Fruit fly (Drosophila melanogaster) whole organism, embryonic: ENCODE measurements around the gene CG34436.
A peak's percentile ranks its signal among the peaks of the same experiment; 100 is the strongest.

Experiments
- BEAF-32 ChIP-seq: fragments of 200-800 bp; sonication (Bioruptor generic); optimal IDR thresholded peaks from 3 replicates; lab custom pipeline; 2017; ENCODE audit warnings: missing biosample characterization, missing genetic modification characterization, mild to moderate bottlenecking, moderate library complexity, missing genetic modification reagents
- CG10147 ChIP-seq: fragments of 200-800 bp; sonication (Bioruptor generic); optimal IDR thresholded peaks from 2 replicates; lab custom pipeline; 2019; ENCODE audit warnings: missing biosample characterization, mild to moderate bottlenecking, missing genetic modification characterization, moderate library complexity
- CG11456 ChIP-seq: fragments of 200-800 bp; sonication (Bioruptor generic); IDR thresholded peaks from 3 replicates; pipeline ENCODE4 v1.3.6; 2022; ENCODE audit warnings: missing biosample characterization, missing genetic modification characterization
- CG13624 ChIP-seq: fragments of 200-800 bp; sonication (Bioruptor generic); optimal IDR thresholded peaks from 2 replicates; lab custom pipeline; 2016; ENCODE audit warnings: missing biosample characterization, missing genetic modification characterization
- CG1603 ChIP-seq: fragments of 200-800 bp; sonication (Bioruptor generic); optimal IDR thresholded peaks from 2 replicates; lab custom pipeline; 2019; ENCODE audit warnings: missing biosample characterization, mild to moderate bottlenecking, missing genetic modification characterization, moderate library complexity
- CG17829 ChIP-seq: fragments of 200-800 bp; optimal IDR thresholded peaks from 2 replicates; lab custom pipeline; 2019; ENCODE audit warnings: missing biosample characterization, mild to moderate bottlenecking, missing genetic modification characterization, moderate library complexity
- CG1792 ChIP-seq: fragments of 200-800 bp; sonication (Bioruptor generic); optimal IDR thresholded peaks from 2 replicates; lab custom pipeline; 2016; ENCODE audit warnings: missing biosample characterization, missing genetic modification characterization
- CG33213 ChIP-seq: fragments of 200-800 bp; sonication (Bioruptor generic); optimal IDR thresholded peaks from 3 replicates; lab custom pipeline; 2016; ENCODE audit warnings: missing biosample characterization, missing genetic modification characterization
- CG6254 ChIP-seq: fragments of 200-800 bp; sonication (Bioruptor generic); optimal IDR thresholded peaks from 3 replicates; lab custom pipeline; 2017; ENCODE audit warnings: mild to moderate bottlenecking, missing biosample characterization, missing genetic modification reagents, missing genetic modification characterization
- CG8281 ChIP-seq: fragments of 200-800 bp; sonication (Bioruptor generic); optimal IDR thresholded peaks from 2 replicates; lab custom pipeline; 2018; ENCODE audit warnings: missing biosample characterization, mild to moderate bottlenecking, missing genetic modification characterization, moderate library complexity
- CG9876 ChIP-seq: fragments of 200-800 bp; sonication (Bioruptor generic); optimal IDR thresholded peaks from 2 replicates; lab custom pipeline; 2016; ENCODE audit warnings: missing biosample characterization, missing genetic modification characterization
- D19B ChIP-seq: fragments of 200-800 bp; sonication (Bioruptor generic); optimal IDR thresholded peaks from 2 replicates; lab custom pipeline; 2017; ENCODE audit warnings: missing biosample characterization, mild to moderate bottlenecking, missing genetic modification characterization
- Ets65A ChIP-seq: fragments of 200-800 bp; sonication (Bioruptor generic); peaks from one replicate; lab custom pipeline; 2016; ENCODE audit warnings: missing biosample characterization, missing genetic modification characterization
- GATAe ChIP-seq: fragments of 200-800 bp; sonication (Bioruptor generic); conservative IDR thresholded peaks from 2 replicates; pipeline ENCODE4 v1.3.6; 2022; ENCODE audit warnings: missing biosample characterization, missing genetic modification characterization
- HLH4C ChIP-seq: fragments of 200-800 bp; sonication (Bioruptor generic); IDR thresholded peaks from 3 replicates; pipeline ENCODE4 v1.3.6; 2022; ENCODE audit warnings: missing biosample characterization, missing genetic modification characterization; ENCODE audit not compliant: partially characterized antibody
- Hr3 ChIP-seq: fragments of 200-800 bp; sonication (Bioruptor generic); optimal IDR thresholded peaks from 3 replicates; lab custom pipeline; 2016; ENCODE audit warnings: missing biosample characterization, missing genetic modification characterization
- Hr78 ChIP-seq, 2 experiments: fragments of 200-800 bp in 1 of 2; fragments of >200 bp in 1 of 2; sonication (Bioruptor generic) in 1 of 2; optimal IDR thresholded peaks; 2 replicates each; lab custom pipeline; 2017 to 2019; ENCODE audit warnings: missing biosample characterization in 2 of 2, missing genetic modification characterization in 2 of 2, mild to moderate bottlenecking in 1 of 2, moderate library complexity in 1 of 2
- Lhr ChIP-seq: fragments of 200-800 bp; sonication (Bioruptor generic); optimal IDR thresholded peaks from 3 replicates; lab custom pipeline; 2017; ENCODE audit warnings: mild to moderate bottlenecking, missing biosample characterization, missing genetic modification reagents, missing genetic modification characterization
- Med ChIP-seq: fragments of 200-800 bp; sonication (Bioruptor generic); peaks from one replicate; lab custom pipeline; 2016; ENCODE audit warnings: missing biosample characterization, missing genetic modification characterization, mild to moderate bottlenecking, inconsistent platforms, moderate library complexity
- Nf-YC ChIP-seq: fragments of 200-800 bp; optimal IDR thresholded peaks from 3 replicates; lab custom pipeline; 2019; ENCODE audit warnings: missing biosample characterization, mild to moderate bottlenecking, missing genetic modification characterization, moderate library complexity
- Opbp ChIP-seq: fragments of 200-800 bp; sonication (Bioruptor generic); IDR thresholded peaks from 3 replicates; pipeline ENCODE4 v1.3.6; 2022; ENCODE audit warnings: missing biosample characterization, missing genetic modification characterization; ENCODE audit not compliant: partially characterized antibody
- PHDP ChIP-seq: fragments of 200-800 bp; sonication (Bioruptor generic); optimal IDR thresholded peaks from 3 replicates; lab custom pipeline; 2018; ENCODE audit warnings: missing biosample characterization, mild to moderate bottlenecking, missing genetic modification characterization, moderate library complexity
- Ptx1 ChIP-seq: fragments of 200-800 bp; sonication (Bioruptor generic); IDR thresholded peaks from 2 replicates; pipeline ENCODE4 v1.3.6; 2022; ENCODE audit warnings: missing biosample characterization, missing genetic modification characterization
- Spps ChIP-seq: fragments of 200-800 bp; sonication (Bioruptor generic); optimal IDR thresholded peaks from 2 replicates; lab custom pipeline; 2018; ENCODE audit warnings: missing biosample characterization, mild to moderate bottlenecking, missing genetic modification characterization
- ash1 ChIP-seq: fragments of 200-800 bp; sonication (Bioruptor generic); optimal IDR thresholded peaks from 2 replicates; lab custom pipeline; 2018; ENCODE audit warnings: missing biosample characterization, mild to moderate bottlenecking, missing genetic modification characterization
- bab2 ChIP-seq: fragments of 200-800 bp; sonication (Bioruptor generic); optimal IDR thresholded peaks from 2 replicates; lab custom pipeline; 2016; ENCODE audit warnings: missing biosample characterization, missing genetic modification characterization
- dysf ChIP-seq: fragments of 200-800 bp; sonication (Bioruptor generic); IDR thresholded peaks from 3 replicates; pipeline ENCODE4 v1.3.6; 2022; ENCODE audit warnings: missing biosample characterization, missing genetic modification characterization
- ewg ChIP-seq: fragments of 200-800 bp; sonication (Bioruptor generic); optimal IDR thresholded peaks from 3 replicates; lab custom pipeline; 2017; ENCODE audit warnings: mild to moderate bottlenecking, missing biosample characterization, missing genetic modification reagents, missing genetic modification characterization
- fd96Cb ChIP-seq: fragments of 200-800 bp; sonication (Bioruptor generic); optimal IDR thresholded peaks from 2 replicates; lab custom pipeline; 2018; ENCODE audit warnings: missing biosample characterization, mild to moderate bottlenecking, missing genetic modification characterization, moderate library complexity
- gcm ChIP-seq: fragments of 200-800 bp; sonication (Bioruptor generic); optimal IDR thresholded peaks from 2 replicates; lab custom pipeline; 2019; ENCODE audit warnings: missing biosample characterization, mild to moderate bottlenecking, missing genetic modification characterization, moderate library complexity
- gem ChIP-seq: fragments of 200-800 bp; sonication (Bioruptor generic); optimal IDR thresholded peaks from 2 replicates; lab custom pipeline; 2019; ENCODE audit warnings: missing biosample characterization, mild to moderate bottlenecking, missing genetic modification characterization, moderate library complexity
- gsb-n ChIP-seq: fragments of 200-800 bp; sonication (Bioruptor generic); optimal IDR thresholded peaks from 3 replicates; lab custom pipeline; 2018; ENCODE audit warnings: missing biosample characterization, mild to moderate bottlenecking, missing genetic modification characterization
- jing ChIP-seq: fragments of 200-800 bp; sonication (Bioruptor generic); optimal IDR thresholded peaks from 2 replicates; lab custom pipeline; 2018; ENCODE audit warnings: missing biosample characterization, mild to moderate bottlenecking, missing genetic modification characterization
- lab ChIP-seq: fragments of 200-800 bp; sonication (Bioruptor generic); optimal IDR thresholded peaks from 3 replicates; lab custom pipeline; 2017; ENCODE audit warnings: missing biosample characterization, missing genetic modification characterization, mild to moderate bottlenecking, moderate library complexity, missing genetic modification reagents
- lilli ChIP-seq: fragments of 200-800 bp; sonication (Bioruptor generic); optimal IDR thresholded peaks from 3 replicates; lab custom pipeline; 2016; ENCODE audit warnings: missing biosample characterization, missing genetic modification characterization
- lola ChIP-seq, 3 experiments: fragments of >200 bp in 2 of 3; fragments of 200-800 bp in 1 of 3; sonication (Bioruptor generic) in 1 of 3; optimal IDR thresholded peaks; 2 replicates each; lab custom pipeline; 2017 to 2019; ENCODE audit warnings: missing biosample characterization in 3 of 3, missing genetic modification characterization in 3 of 3, mild to moderate bottlenecking in 1 of 3, moderate library complexity in 1 of 3
- otp ChIP-seq: fragments of 200-800 bp; sonication (Bioruptor generic); IDR thresholded peaks from 3 replicates; pipeline ENCODE4, ENCODE4 v1.3.6; 2022; ENCODE audit warnings: missing biosample characterization, missing genetic modification characterization
- prd ChIP-seq, 3 experiments: fragments of >200 bp in 2 of 3; fragments of 200-800 bp in 1 of 3; sonication (Bioruptor generic) in 1 of 3; optimal IDR thresholded peaks in 2 of 3; IDR thresholded peaks in 1 of 3; 2 replicates in 2 of 3; 3 replicates in 1 of 3; pipeline versions ENCODE4 v1.3.6 to Lab custom; 2017 to 2022; ENCODE audit warnings: missing biosample characterization in 1 of 3, missing genetic modification characterization in 1 of 3
- ranshi ChIP-seq: fragments of 200-800 bp; sonication (Bioruptor generic); IDR thresholded peaks from 2 replicates; pipeline ENCODE4 v1.3.6; 2022; ENCODE audit warnings: missing biosample characterization, missing genetic modification characterization
- slbo ChIP-seq: fragments of 200-800 bp; sonication (Bioruptor generic); IDR thresholded peaks from 2 replicates; pipeline ENCODE4 v1.3.6; 2022; ENCODE audit warnings: missing biosample characterization, missing genetic modification characterization
- so ChIP-seq: fragments of 200-800 bp; sonication (Bioruptor generic); IDR thresholded peaks from 3 replicates; pipeline ENCODE4 v1.3.6; 2022; ENCODE audit warnings: missing biosample characterization, missing genetic modification characterization
- sr ChIP-seq: fragments of 200-800 bp; sonication (Bioruptor generic); IDR thresholded peaks from 3 replicates; pipeline ENCODE4 v1.3.6; 2022; ENCODE audit warnings: missing biosample characterization, missing genetic modification characterization
- tio ChIP-seq: fragments of 200-800 bp; sonication (Bioruptor generic); optimal IDR thresholded peaks from 2 replicates; lab custom pipeline; 2017; ENCODE audit warnings: missing biosample characterization, missing genetic modification characterization, inconsistent platforms
- ttk ChIP-seq: fragments of 200-800 bp; sonication (Bioruptor generic); IDR thresholded peaks from 2 replicates; pipeline ENCODE4 v2.1.2; 2022; ENCODE audit warnings: missing biosample characterization, missing genetic modification characterization
- z ChIP-seq: fragments of 200-800 bp; sonication (Bioruptor generic); IDR thresholded peaks from 3 replicates; pipeline ENCODE4 v1.3.6; 2022; ENCODE audit warnings: missing biosample characterization, missing genetic modification characterization

Gene CG34436

DNA sequence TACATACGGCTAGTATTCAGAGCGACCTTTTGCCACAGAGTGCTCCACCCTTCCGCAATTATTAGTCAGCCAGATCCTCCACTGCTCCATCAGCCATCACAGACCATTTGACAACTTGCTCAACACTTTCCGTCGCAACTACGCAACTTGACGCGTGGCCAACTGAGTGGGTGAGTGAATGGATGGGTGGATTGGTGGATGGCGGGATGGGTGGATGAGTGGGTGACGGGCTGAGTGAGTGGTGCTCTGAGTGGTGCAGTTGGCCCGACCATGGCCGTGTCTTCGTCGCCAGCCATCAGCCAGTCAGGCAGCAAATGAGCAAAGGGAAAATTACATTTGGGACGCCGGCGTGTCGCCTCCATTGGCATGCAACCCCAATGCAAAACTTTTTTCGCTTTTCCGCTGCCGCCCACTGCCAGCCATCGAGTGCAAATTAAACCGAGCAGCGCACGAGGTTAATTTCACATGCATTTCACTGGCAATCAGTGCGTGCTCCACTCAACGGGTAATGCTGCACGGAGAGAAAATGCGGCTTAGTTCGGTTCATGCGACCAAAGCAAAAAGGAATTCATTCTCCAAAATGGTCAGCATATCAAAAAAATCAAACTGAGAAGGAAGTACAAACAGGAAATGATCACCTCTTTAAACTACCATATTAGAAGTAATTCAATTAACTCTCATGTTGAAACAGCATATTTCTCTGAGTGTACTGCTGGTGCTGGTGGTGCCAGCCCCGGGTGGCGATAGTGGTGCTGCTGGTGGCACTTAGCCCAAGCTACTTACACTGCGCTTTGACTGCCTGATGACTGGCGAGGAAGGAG, 25.8 kb downstream of the CG34436 start:
- TF ChIP-seq CG11456 (GFP tag; lab: Robert Waterston, UW): 0 out of 3 replicates have a peak, but pooled peaks have one; percentile 27
- no peak for TF ChIP-seq Hr78 (GFP tag; optimal IDR thresholded peaks at IDR 0.05; lab: Kevin White, UChicago)
- no peak for TF ChIP-seq CG1792
- TF ChIP-seq gem: peak; percentile 1
- TF ChIP-seq CG1603: peak; percentile 42
- TF ChIP-seq prd (optimal IDR thresholded peaks at IDR 0.05; lab: Kevin White, UChicago): no peak
- TF ChIP-seq prd (GFP tag; IDR thresholded peaks at IDR 0.05; lab: Robert Waterston, UW): 0 out of 3 replicates have a peak, but pooled peaks have one; percentile 19
- TF ChIP-seq gsb-n: no peak
- peak; percentile 58; the same call in 1 of the 3 replicates for TF ChIP-seq z (GFP tag; lab: Robert Waterston, UW)
- 0 out of 3 replicates have a peak, but pooled peaks have one; percentile 51 for TF ChIP-seq sr (GFP tag; lab: Robert Waterston, UW)
- peak; percentile 93 for TF ChIP-seq Ets65A (GFP tag; lab: Kevin White, UChicago)
- no peak for TF ChIP-seq Nf-YC (tag; lab: Kevin White, UChicago)
- TF ChIP-seq Ptx1: 0 out of 2 replicates have a peak, but pooled peaks have one; percentile 14

DNA sequence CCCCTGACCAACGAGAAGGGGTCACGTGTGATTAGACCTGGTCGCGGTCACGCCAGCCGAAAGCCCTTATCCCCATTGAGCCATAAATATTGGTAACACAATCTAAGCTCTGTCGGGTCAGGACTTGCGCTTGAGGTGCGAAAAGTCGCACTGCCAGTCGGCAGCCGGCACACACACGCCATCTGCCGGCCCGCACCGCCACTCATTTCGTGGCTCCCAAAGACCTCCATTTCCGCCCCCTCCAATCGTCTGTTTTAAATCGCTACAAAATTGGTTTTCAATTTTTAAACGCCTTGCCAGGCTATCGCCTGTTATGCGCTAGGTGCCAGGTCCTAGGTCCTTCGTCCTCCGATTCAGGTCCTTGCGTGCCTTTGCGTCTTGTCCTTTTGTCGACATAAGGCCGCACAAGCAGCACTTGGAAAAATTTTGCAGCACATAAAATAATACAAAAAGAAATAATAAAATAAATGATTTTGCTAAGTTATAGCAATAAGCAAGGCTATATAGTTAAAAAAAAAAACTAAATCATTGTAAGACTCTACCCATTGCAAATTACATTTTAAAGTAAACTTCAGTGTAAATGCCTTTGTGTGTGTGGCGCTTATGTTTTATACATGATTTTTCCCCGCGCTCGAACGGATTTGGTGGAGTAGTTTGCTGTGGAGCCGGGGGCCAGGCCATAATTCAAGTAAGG, 34.9 kb downstream of the CG34436 start:
- no peak for TF ChIP-seq CG17829 (tag; lab: Kevin White, UChicago)
- peak; percentile 31; the same call in 1 of the 2 replicates for TF ChIP-seq ranshi (GFP tag; lab: Robert Waterston, UW)
- TF ChIP-seq CG1792: no peak
- TF ChIP-seq Ets65A (GFP tag; lab: Kevin White, UChicago): peak; percentile 42
- TF ChIP-seq Ptx1: peak; percentile 28; the same call in 1 of the 2 replicates
- TF ChIP-seq PHDP (tag; lab: Kevin White, UChicago): no peak
- TF ChIP-seq Hr3 (GFP tag; lab: Kevin White, UChicago): no peak
- TF ChIP-seq lab (GFP tag; lab: Kevin White, UChicago): peak; percentile 54
- no peak for TF ChIP-seq fd96Cb (tag; lab: Kevin White, UChicago)
- TF ChIP-seq otp (GFP tag; lab: Robert Waterston, UW): no peak
- no peak for TF ChIP-seq Lhr (GFP tag; lab: Kevin White, UChicago)
- no peak for TF ChIP-seq bab2 (GFP tag; lab: Kevin White, UChicago)
- no peak for TF ChIP-seq slbo (GFP tag; lab: Robert Waterston, UW)
- TF ChIP-seq lola (GFP tag; optimal IDR thresholded peaks at IDR 0.05; lab: Kevin White, UChicago): no peak
- no peak for TF ChIP-seq CG6254 (GFP tag; lab: Kevin White, UChicago)
- TF ChIP-seq Spps (tag; lab: Kevin White, UChicago): no peak
- no peak for TF ChIP-seq lilli (GFP tag; lab: Kevin White, UChicago)
- no peak for TF ChIP-seq so (GFP tag; lab: Robert Waterston, UW)
- TF ChIP-seq CG33213 (GFP tag; lab: Kevin White, UChicago): no peak
- peak; percentile 63 for TF ChIP-seq Med
- no peak for TF ChIP-seq CG13624 (GFP tag; lab: Kevin White, UChicago)
- TF ChIP-seq ttk (GFP tag; lab: Robert Waterston, UW): 0 out of 2 replicates have a peak, but pooled peaks have one; percentile 18
- TF ChIP-seq ewg: no peak
- TF ChIP-seq tio (GFP tag; lab: Kevin White, UChicago): no peak
- no peak for TF ChIP-seq HLH4C (GFP tag; lab: Robert Waterston, UW)
- TF ChIP-seq ash1 (GFP tag; lab: Kevin White, UChicago): no peak
- no peak for TF ChIP-seq D19B
- no peak for TF ChIP-seq GATAe (GFP tag; lab: Robert Waterston, UW)
- no peak for TF ChIP-seq jing (GFP tag; lab: Kevin White, UChicago)
- TF ChIP-seq BEAF-32 (GFP tag; lab: Kevin White, UChicago): no peak
- TF ChIP-seq CG9876 (GFP tag; lab: Kevin White, UChicago): no peak
- TF ChIP-seq gcm (GFP tag; lab: Kevin White, UChicago): no peak
- peak; percentile 6 for TF ChIP-seq CG10147 (GFP tag; lab: Kevin White, UChicago)
- TF ChIP-seq dysf (GFP tag; lab: Robert Waterston, UW): 0 out of 3 replicates have a peak, but pooled peaks have one; percentile 12
- TF ChIP-seq CG8281 (tag; lab: Kevin White, UChicago): no peak
- TF ChIP-seq Opbp: no peak
